Fruit fly (Drosophila melanogaster) whole organism, embryonic: ENCODE results near the gene MP1.
A peak's percentile ranks its signal among the peaks of the same experiment; 100 is the strongest.

Source experiments
- Abd-B ChIP-seq: fragments of 200-800 bp; sonication (Bioruptor generic); optimal IDR thresholded peaks from 2 replicates; lab custom pipeline; 2018; ENCODE audit warnings: missing biosample characterization, mild to moderate bottlenecking, missing genetic modification characterization, moderate library complexity
- Atf6 ChIP-seq: fragments of 200-800 bp; sonication (Bioruptor generic); IDR thresholded peaks from 2 replicates; pipeline ENCODE4 v1.3.6; 2022; ENCODE audit warnings: missing biosample characterization, missing genetic modification characterization
- Awh ChIP-seq: fragments of 200-800 bp; sonication (Bioruptor generic); IDR thresholded peaks from 2 replicates; pipeline ENCODE4, ENCODE4 v1.3.6; 2022; ENCODE audit warnings: missing biosample characterization, missing genetic modification characterization
- B-H1 ChIP-seq: fragments of 200-800 bp; sonication (Bioruptor generic); IDR thresholded peaks from 3 replicates; pipeline ENCODE4 v1.3.6; 2022; ENCODE audit warnings: missing biosample characterization, missing genetic modification characterization
- C15 ChIP-seq: fragments of 200-800 bp; sonication (Bioruptor generic); IDR thresholded peaks from 3 replicates; pipeline ENCODE4 v1.3.6; 2022; ENCODE audit warnings: missing biosample characterization, missing genetic modification characterization
- CG10267 ChIP-seq: fragments of 200-800 bp; sonication (Bioruptor generic); optimal IDR thresholded peaks from 2 replicates; lab custom pipeline; 2018; ENCODE audit warnings: missing biosample characterization, mild to moderate bottlenecking, missing genetic modification characterization, moderate library complexity
- CG11247 ChIP-seq: fragments of 200-800 bp; sonication (Bioruptor generic); IDR thresholded peaks from 2 replicates; pipeline ENCODE4 v1.3.6; 2022; ENCODE audit warnings: missing biosample characterization, missing genetic modification characterization
- CG11696 ChIP-seq: fragments of 200-800 bp; sonication (Bioruptor generic); IDR thresholded peaks from 2 replicates; pipeline ENCODE4 v1.3.6; 2022; ENCODE audit warnings: missing biosample characterization, missing genetic modification characterization
- CG12104 ChIP-seq: fragments of 200-800 bp; sonication (Bioruptor generic); optimal IDR thresholded peaks from 3 replicates; lab custom pipeline; 2016; ENCODE audit warnings: missing biosample characterization, missing genetic modification characterization
- CG12236 ChIP-seq: fragments of 200-800 bp; sonication (Bioruptor generic); optimal IDR thresholded peaks from 2 replicates; lab custom pipeline; 2016; ENCODE audit warnings: missing biosample characterization, missing genetic modification characterization
- CG13296 ChIP-seq: fragments of 200-800 bp; sonication (Bioruptor generic); optimal IDR thresholded peaks from 3 replicates; lab custom pipeline; 2018; ENCODE audit warnings: missing biosample characterization, mild to moderate bottlenecking, missing genetic modification characterization
- CG14441 ChIP-seq: fragments of 200-800 bp; sonication (Bioruptor generic); IDR thresholded peaks from 2 replicates; pipeline ENCODE4 v1.3.6; 2022; ENCODE audit warnings: missing biosample characterization, missing genetic modification characterization
- CG17359 ChIP-seq: fragments of 200-800 bp; sonication (Bioruptor generic); optimal IDR thresholded peaks from 3 replicates; lab custom pipeline; 2018; ENCODE audit warnings: missing biosample characterization, mild to moderate bottlenecking, missing genetic modification characterization, moderate library complexity
- CG30020 ChIP-seq: fragments of 200-800 bp; optimal IDR thresholded peaks from 2 replicates; lab custom pipeline; 2019; ENCODE audit warnings: missing biosample characterization, mild to moderate bottlenecking, missing genetic modification characterization, moderate library complexity
- CG4424 ChIP-seq: fragments of 200-800 bp; sonication (Bioruptor generic); optimal IDR thresholded peaks from 3 replicates; lab custom pipeline; 2016; ENCODE audit warnings: missing biosample characterization, missing genetic modification characterization
- CG6654 ChIP-seq: fragments of 200-800 bp; sonication (Bioruptor generic); optimal IDR thresholded peaks from 2 replicates; lab custom pipeline; 2017; ENCODE audit warnings: missing biosample characterization, mild to moderate bottlenecking, missing genetic modification characterization
- CG6683 ChIP-seq: fragments of 200-800 bp; sonication (Bioruptor generic); optimal IDR thresholded peaks from 2 replicates; lab custom pipeline; 2017; ENCODE audit warnings: missing biosample characterization, mild to moderate bottlenecking, missing genetic modification characterization, missing genetic modification reagents
- CG7839 ChIP-seq: fragments of 200-800 bp; sonication (Bioruptor generic); optimal IDR thresholded peaks from 3 replicates; lab custom pipeline; 2018; ENCODE audit warnings: missing biosample characterization, mild to moderate bottlenecking, missing genetic modification characterization, moderate library complexity
- CG7928 ChIP-seq: fragments of 200-800 bp; sonication (Bioruptor generic); optimal IDR thresholded peaks from 2 replicates; lab custom pipeline; 2017; ENCODE audit warnings: missing biosample characterization, mild to moderate bottlenecking, missing genetic modification characterization
- CG8388 ChIP-seq: fragments of 200-800 bp; sonication (Bioruptor generic); optimal IDR thresholded peaks from 2 replicates; lab custom pipeline; 2019; ENCODE audit warnings: missing biosample characterization, mild to moderate bottlenecking, missing genetic modification characterization, moderate library complexity
- D19A ChIP-seq: fragments of 200-800 bp; optimal IDR thresholded peaks from 3 replicates; lab custom pipeline; 2019; ENCODE audit warnings: missing biosample characterization, mild to moderate bottlenecking, missing genetic modification characterization, moderate library complexity
- Dip2 ChIP-seq: fragments of 200-800 bp; sonication (Bioruptor generic); IDR thresholded peaks from 2 replicates; pipeline ENCODE4 v1.3.6; 2022; ENCODE audit warnings: missing biosample characterization, missing genetic modification characterization
- Ets97D ChIP-seq: fragments of 200-800 bp; sonication (Bioruptor generic); optimal IDR thresholded peaks from 3 replicates; lab custom pipeline; 2016; ENCODE audit warnings: missing biosample characterization, missing genetic modification characterization
- GATAe ChIP-seq: fragments of 200-800 bp; sonication (Bioruptor generic); conservative IDR thresholded peaks from 2 replicates; pipeline ENCODE4 v1.3.6; 2022; ENCODE audit warnings: missing biosample characterization, missing genetic modification characterization
- Hmr ChIP-seq: fragments of 200-800 bp; sonication (Bioruptor generic); optimal IDR thresholded peaks from 3 replicates; lab custom pipeline; 2017; ENCODE audit warnings: mild to moderate bottlenecking, missing biosample characterization, missing genetic modification reagents, missing genetic modification characterization
- Lim3 ChIP-seq: fragments of 200-800 bp; sonication (Bioruptor generic); IDR thresholded peaks from 2 replicates; pipeline ENCODE4 v1.3.6; 2022; ENCODE audit warnings: missing biosample characterization, missing genetic modification characterization
- Lpt ChIP-seq: fragments of >200 bp; optimal IDR thresholded peaks from 2 replicates; lab custom pipeline; 2018; ENCODE audit warnings: missing biosample characterization, missing genetic modification characterization
- Ravus ChIP-seq: fragments of 200-800 bp; sonication (Bioruptor generic); IDR thresholded peaks from 2 replicates; pipeline ENCODE4 v1.3.6; 2022; ENCODE audit warnings: missing biosample characterization, missing genetic modification characterization
- Sox100B ChIP-seq: fragments of 200-800 bp; sonication (Bioruptor generic); optimal IDR thresholded peaks from 3 replicates; lab custom pipeline; 2018; ENCODE audit warnings: missing biosample characterization, mild to moderate bottlenecking, missing genetic modification characterization
- Spps ChIP-seq: fragments of 200-800 bp; sonication (Bioruptor generic); optimal IDR thresholded peaks from 2 replicates; lab custom pipeline; 2018; ENCODE audit warnings: missing biosample characterization, mild to moderate bottlenecking, missing genetic modification characterization
- Taf1 ChIP-seq: fragments of 200-800 bp; sonication (Bioruptor generic); IDR thresholded peaks from 2 replicates; pipeline ENCODE4 v1.3.6; 2022; ENCODE audit warnings: missing biosample characterization, missing genetic modification characterization
- YL-1 ChIP-seq: fragments of 200-800 bp; sonication (Bioruptor generic); optimal IDR thresholded peaks from 3 replicates; lab custom pipeline; 2017; ENCODE audit warnings: missing biosample characterization, mild to moderate bottlenecking, missing genetic modification characterization
- abd-A ChIP-seq: fragments of 200-800 bp; sonication (Bioruptor generic); optimal IDR thresholded peaks from 3 replicates; lab custom pipeline; 2019; ENCODE audit warnings: missing biosample characterization, mild to moderate bottlenecking, missing genetic modification characterization, moderate library complexity
- ci ChIP-seq: fragments of 200-800 bp; sonication (Bioruptor generic); IDR thresholded peaks from 3 replicates; pipeline ENCODE4 v1.3.6; 2022; ENCODE audit warnings: missing biosample characterization, missing genetic modification characterization
- crp ChIP-seq, 2 experiments: fragments of 200-800 bp; sonication (Bioruptor generic); optimal IDR thresholded peaks; 2 replicates in 1 of 2; 3 replicates in 1 of 2; lab custom pipeline; 2017; ENCODE audit warnings: missing biosample characterization in 2 of 2, missing genetic modification characterization in 2 of 2, mild to moderate bottlenecking in 1 of 2, moderate library complexity in 1 of 2
- dimm ChIP-seq: fragments of 200-800 bp; sonication (Bioruptor generic); IDR thresholded peaks from 2 replicates; pipeline ENCODE4 v1.3.6; 2022; ENCODE audit warnings: missing biosample characterization, missing genetic modification characterization
- disco-r ChIP-seq: fragments of 200-800 bp; sonication (Bioruptor generic); optimal IDR thresholded peaks from 2 replicates; lab custom pipeline; 2016; ENCODE audit warnings: missing biosample characterization, missing genetic modification characterization
- fd64A ChIP-seq: fragments of 200-800 bp; sonication (Bioruptor generic); optimal IDR thresholded peaks from 3 replicates; lab custom pipeline; 2018; ENCODE audit warnings: missing biosample characterization, mild to moderate bottlenecking, missing genetic modification characterization
- jumu ChIP-seq: fragments of 200-800 bp; sonication (Bioruptor generic); optimal IDR thresholded peaks from 3 replicates; lab custom pipeline; 2016; ENCODE audit warnings: missing biosample characterization, missing genetic modification characterization
- nom ChIP-seq: fragments of 200-800 bp; sonication (Bioruptor generic); optimal IDR thresholded peaks from 2 replicates; lab custom pipeline; 2017; ENCODE audit warnings: missing biosample characterization, missing genetic modification characterization, mild to moderate bottlenecking, moderate library complexity, missing genetic modification reagents
- otp ChIP-seq: fragments of 200-800 bp; sonication (Bioruptor generic); IDR thresholded peaks from 3 replicates; pipeline ENCODE4, ENCODE4 v1.3.6; 2022; ENCODE audit warnings: missing biosample characterization, missing genetic modification characterization
- pb ChIP-seq: fragments of 200-800 bp; sonication (Bioruptor generic); optimal IDR thresholded peaks from 3 replicates; lab custom pipeline; 2016; ENCODE audit warnings: missing biosample characterization, missing genetic modification characterization
- pros ChIP-seq: fragments of 200-800 bp; sonication (Bioruptor generic); optimal IDR thresholded peaks from 3 replicates; lab custom pipeline; 2019; ENCODE audit warnings: missing biosample characterization, mild to moderate bottlenecking, missing genetic modification characterization, moderate library complexity
- scrt ChIP-seq: fragments of 200-800 bp; sonication (Bioruptor generic); optimal IDR thresholded peaks from 2 replicates; lab custom pipeline; 2018; ENCODE audit warnings: missing biosample characterization, mild to moderate bottlenecking, missing genetic modification characterization, moderate library complexity
- sd ChIP-seq: fragments of 200-800 bp; sonication (Bioruptor generic); optimal IDR thresholded peaks from 3 replicates; lab custom pipeline; 2018; ENCODE audit warnings: missing biosample characterization, mild to moderate bottlenecking, missing genetic modification characterization, moderate library complexity
- sna ChIP-seq: fragments of 200-800 bp; sonication (Bioruptor generic); IDR thresholded peaks from 2 replicates; pipeline ENCODE4 v1.3.6; 2022; ENCODE audit warnings: missing biosample characterization, missing genetic modification characterization; ENCODE audit not compliant: partially characterized antibody
- unpg ChIP-seq: fragments of 200-800 bp; sonication (Bioruptor generic); optimal IDR thresholded peaks from 3 replicates; lab custom pipeline; 2018; ENCODE audit warnings: missing biosample characterization, mild to moderate bottlenecking, missing genetic modification characterization, moderate library complexity
- vfl ChIP-seq: fragments of 200-800 bp; sonication (Bioruptor generic); optimal IDR thresholded peaks from 2 replicates; lab custom pipeline; 2016; ENCODE audit warnings: missing biosample characterization, missing genetic modification characterization
- wor ChIP-seq: fragments of 200-800 bp; sonication (Bioruptor generic); IDR thresholded peaks from 2 replicates; pipeline ENCODE4 v1.3.6; 2022; ENCODE audit warnings: missing biosample characterization, missing genetic modification characterization
- zf30C ChIP-seq: fragments of 200-800 bp; sonication (Bioruptor generic); optimal IDR thresholded peaks from 3 replicates; lab custom pipeline; 2018; ENCODE audit warnings: missing biosample characterization, mild to moderate bottlenecking, missing genetic modification characterization
- zfh1 ChIP-seq: fragments of 200-800 bp; sonication (Bioruptor generic); IDR thresholded peaks from 3 replicates; pipeline ENCODE4 v1.3.6; 2022; ENCODE audit warnings: missing biosample characterization, missing genetic modification characterization

The MP1 gene

dm6 chr3R:4333964-4334363, 26.3 kb downstream of the MP1 start, which contains the start of gene CG9776 (continued):
- TF ChIP-seq CG6683 (GFP tag; lab: Kevin White, UChicago) (no peak), CG4424 (GFP tag; lab: Kevin White, UChicago) (peak; percentile 51), CG14441 (GFP tag; lab: Robert Waterston, UW) (no peak; the same call in 1 of the 2 replicates), Taf1 (no peak), CG6654 (GFP tag; lab: Kevin White, UChicago) (no peak), abd-A (tag; lab: Kevin White, UChicago) (no peak), unpg (GFP tag; lab: Kevin White, UChicago) (no peak), YL-1 (GFP tag; lab: Kevin White, UChicago) (peak; percentile 80), Atf6 (GFP tag; lab: Robert Waterston, UW) (peak; percentile 39; the same call in 1 of the 2 replicates), Dip2 (GFP tag; lab: Robert Waterston, UW) (no peak), CG10267 (peak; percentile 75), CG30020 (tag; lab: Kevin White, UChicago) (peak; percentile 98), Ets97D (peak; percentile 78), CG12104 (GFP tag; lab: Kevin White, UChicago) (peak; percentile 46), Abd-B (GFP tag; lab: Kevin White, UChicago) (no peak), pros (GFP tag; lab: Kevin White, UChicago) (no peak), CG13296 (GFP tag; lab: Kevin White, UChicago) (no peak), wor (GFP tag; lab: Robert Waterston, UW) (no peak), dimm (GFP tag; lab: Robert Waterston, UW) (no peak), CG12236 (GFP tag; lab: Kevin White, UChicago) (no peak), CG7928 (no peak), Spps (tag; lab: Kevin White, UChicago) (no peak), otp (GFP tag; lab: Robert Waterston, UW) (no peak), sna (GFP tag; lab: Robert Waterston, UW) (peak; percentile 95), nom (GFP tag; lab: Kevin White, UChicago) (no peak), Sox100B (peak; percentile 21), ci (peak; percentile 72), zfh1 (GFP tag; lab: Robert Waterston, UW) (peak; percentile 61; the same call in 1 of the 3 replicates), sd (tag; lab: Kevin White, UChicago) (no peak), B-H1 (GFP tag; lab: Robert Waterston, UW) (peak; percentile 48; the same call in 2 of the 3 replicates), jumu (peak; percentile 41), CG8388 (GFP tag; lab: Kevin White, UChicago) (no peak), CG7839 (tag; lab: Kevin White, UChicago) (no peak), disco-r (GFP tag; lab: Kevin White, UChicago) (peak; percentile 11), Lim3 (GFP tag; lab: Robert Waterston, UW) (no peak), CG17359 (tag; lab: Kevin White, UChicago) (peak; percentile 57), crp (GFP tag; optimal IDR thresholded peaks at IDR 0.05; lab: Kevin White, UChicago) (peak in 1 of 2 experiments; percentile 37), zf30C (GFP tag; lab: Kevin White, UChicago) (no peak), CG11247 (peak; percentile 23; the same call in 1 of the 2 replicates), D19A (peak; percentile 85), vfl (peak; percentile 44), CG11696 (GFP tag; lab: Robert Waterston, UW) (no peak), Awh (no peak; the same call in 1 of the 2 replicates), fd64A (GFP tag; lab: Kevin White, UChicago) (no peak), C15 (GFP tag; lab: Robert Waterston, UW) (no peak), Ravus (GFP tag; lab: Robert Waterston, UW) (no peak), Hmr (GFP tag; lab: Kevin White, UChicago) (no peak), scrt (GFP tag; lab: Kevin White, UChicago) (no peak), GATAe (GFP tag; lab: Robert Waterston, UW) (no peak), pb (GFP tag; lab: Kevin White, UChicago) (no peak), Lpt (no peak)
